Comparison of ENCODE assay signal across 1 fruit fly cellular context in genomic region chr3L:8072720-8073119, dm6.
A peak's percentile ranks its signal among the peaks of the same experiment; 100 is the strongest.
TF ChIP-seq lines count a peak whose summit lies in the region.

No protein-coding gene starts in this region.

TF ChIP-seq in whole organism, embryonic, 481 proteins besides CTCF, POLR2A, EP300 and RAD21 (continued from another document):
- TF ChIP-seq CG33557 (GFP tag; optimal IDR thresholded peaks at IDR 0.05; lab: Kevin White, UChicago) (no peak), chinmo (GFP tag; IDR thresholded peaks at IDR 0.05; lab: Robert Waterston, UW; ENCODE audit: partially characterized antibody) (no peak), az2 (GFP tag; optimal IDR thresholded peaks at IDR 0.05; lab: Kevin White, UChicago) (peak; percentile 17), CG15514 (GFP tag; optimal IDR thresholded peaks at IDR 0.05; lab: Kevin White, UChicago) (peak; percentile 39), run (tag; optimal IDR thresholded peaks at IDR 0.05; lab: Kevin White, UChicago) (no peak), CG1792 (GFP tag; optimal IDR thresholded peaks at IDR 0.05; lab: Kevin White, UChicago) (peak; percentile 19), Hr3 (GFP tag; optimal IDR thresholded peaks at IDR 0.05; lab: Kevin White, UChicago) (peak; percentile 10), CG15479 (GFP tag; optimal IDR thresholded peaks at IDR 0.05; lab: Kevin White, UChicago) (no peak), CG14667 (GFP tag; IDR thresholded peaks at IDR 0.05; lab: Robert Waterston, UW) (no peak), dati (GFP tag; IDR thresholded peaks at IDR 0.05; lab: Robert Waterston, UW) (no peak), Ets97D (GFP tag; optimal IDR thresholded peaks at IDR 0.05; lab: Kevin White, UChicago) (peak; percentile 6), CG17802 (tag; optimal IDR thresholded peaks at IDR 0.05; lab: Kevin White, UChicago) (peak; percentile 57), seq (GFP tag; IDR thresholded peaks at IDR 0.05; lab: Robert Waterston, UW) (peak; percentile 36; the same call in 1 of the 2 replicates), CG34376 (GFP tag; optimal IDR thresholded peaks at IDR 0.05; lab: Kevin White, UChicago) (peak; percentile 25), CG13894 (tag; optimal IDR thresholded peaks at IDR 0.05; lab: Kevin White, UChicago) (no peak), mam (GFP tag; optimal IDR thresholded peaks at IDR 0.05; lab: Kevin White, UChicago) (no peak), NFAT (GFP tag; IDR thresholded peaks at IDR 0.05; lab: Robert Waterston, UW) (no peak), pita (GFP tag; optimal IDR thresholded peaks at IDR 0.05; lab: Kevin White, UChicago) (no peak), tgo (GFP tag; IDR thresholded peaks at IDR 0.05; lab: Robert Waterston, UW) (peak; percentile 63; the same call in 2 of the 3 replicates), hbn (GFP tag; IDR thresholded peaks at IDR 0.05; lab: Robert Waterston, UW; ENCODE audit: partially characterized antibody) (no peak), pnt (GFP tag; optimal IDR thresholded peaks at IDR 0.05; lab: Kevin White, UChicago) (no peak), br (optimal IDR thresholded peaks at IDR 0.05; lab: Kevin White, UChicago) (no peak), z (GFP tag; IDR thresholded peaks at IDR 0.05; lab: Robert Waterston, UW) (0 out of 3 replicates have a peak, but pooled peaks have one; percentile 24), Dek (tag; optimal IDR thresholded peaks at IDR 0.05; lab: Kevin White, UChicago) (no peak), CG9797 (GFP tag; optimal IDR thresholded peaks at IDR 0.05; lab: Kevin White, UChicago) (no peak), Scr (GFP tag; IDR thresholded peaks at IDR 0.05; lab: Robert Waterston, UW; ENCODE audit: partially characterized antibody) (no peak)
